Worm (Caenorhabditis elegans): ENCODE measurements around the gene C25B8.8.

The C25B8.8 gene

DNA sequence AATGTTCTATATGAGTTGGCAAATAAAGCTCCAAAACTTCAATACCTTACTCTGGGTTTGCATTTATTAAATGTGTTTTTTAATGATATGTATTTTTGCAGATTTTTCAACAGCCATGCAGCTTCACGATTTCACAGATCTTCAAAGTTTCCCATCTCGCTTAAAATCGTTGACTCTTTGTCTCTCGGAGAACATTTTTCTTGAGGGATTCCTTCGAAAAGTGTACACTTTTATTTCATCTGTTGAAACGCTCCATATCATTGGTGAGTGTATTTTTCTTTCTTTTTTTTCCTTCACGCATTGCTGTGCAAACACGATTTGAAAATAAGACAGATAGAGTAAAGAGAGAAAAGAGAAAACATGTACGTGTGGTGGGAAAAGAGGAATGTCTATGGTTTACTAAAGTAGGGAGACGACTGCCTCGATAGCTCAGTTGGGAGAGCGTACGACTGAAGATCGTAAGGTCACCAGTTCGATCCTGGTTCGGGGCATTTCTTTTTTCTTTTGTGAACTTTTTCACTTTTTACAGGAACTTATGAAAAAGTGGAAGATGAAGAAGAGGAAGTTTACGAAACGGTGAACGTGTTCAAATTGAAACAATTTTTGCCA lies 16.5 kb upstream of the C25B8.8 start:
- TF ChIP-seq ztf-29 (GFP tag; IDR thresholded peaks at IDR 0.05) (peak; percentile 93), tab-1 (GFP tag; IDR thresholded peaks at IDR 0.05) (peak; percentile 96), med-1 (GFP tag; optimal IDR thresholded peaks at IDR 0.05; ENCODE audit: insufficient read depth) (peak; percentile 85), flt-1 (GFP tag; IDR thresholded peaks at IDR 0.05) (peak; percentile 97), ref-1 (GFP tag; conservative IDR thresholded peaks at IDR 0.05) (peak; percentile 88), ztf-23 (GFP tag; IDR thresholded peaks at IDR 0.05) (peak; percentile 96), klf-2 (GFP tag; conservative IDR thresholded peaks at IDR 0.05) (peak; percentile 94), cog-1 (tag; optimal IDR thresholded peaks at IDR 0.05) (peak; percentile 65), T22C8.4 (GFP tag; IDR thresholded peaks at IDR 0.05) (peak; percentile 93)

DNA sequence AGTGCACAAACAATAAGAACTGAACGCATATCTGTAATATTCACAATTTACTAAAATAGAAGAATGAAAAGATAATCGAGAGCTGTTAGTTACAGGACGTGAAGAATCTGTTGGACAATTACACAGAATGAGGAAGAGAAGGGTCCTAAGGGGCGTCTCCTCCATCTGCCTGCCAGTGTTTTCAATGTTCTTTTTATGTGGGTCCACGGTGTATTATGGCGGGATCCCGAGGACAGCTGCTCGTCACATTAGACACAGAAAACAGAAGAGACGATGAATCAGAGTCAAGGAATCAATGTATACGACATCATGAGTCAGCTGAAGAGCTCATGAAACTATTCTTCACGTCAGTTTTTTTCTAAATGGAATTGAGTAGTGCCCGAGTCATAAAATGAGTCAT lies 12.7 kb upstream of the C25B8.8 start, which contains the start of gene ttr-6:
TSS of gene ttr-6 (minus strand) at position 33 of the 400 bp plus-strand sequence.
- TF ChIP-seq med-1 (GFP tag; optimal IDR thresholded peaks at IDR 0.05; ENCODE audit: insufficient read depth) (no peak), flt-1 (GFP tag; IDR thresholded peaks at IDR 0.05) (no peak), T22C8.4 (GFP tag; IDR thresholded peaks at IDR 0.05) (no peak), ref-1 (GFP tag; conservative IDR thresholded peaks at IDR 0.05) (no peak), tab-1 (GFP tag; IDR thresholded peaks at IDR 0.05) (no peak), ztf-23 (GFP tag; IDR thresholded peaks at IDR 0.05) (no peak), cog-1 (tag; optimal IDR thresholded peaks at IDR 0.05) (no peak), ztf-29 (GFP tag; IDR thresholded peaks at IDR 0.05) (no peak), klf-2 (GFP tag; conservative IDR thresholded peaks at IDR 0.05) (no peak)

DNA sequence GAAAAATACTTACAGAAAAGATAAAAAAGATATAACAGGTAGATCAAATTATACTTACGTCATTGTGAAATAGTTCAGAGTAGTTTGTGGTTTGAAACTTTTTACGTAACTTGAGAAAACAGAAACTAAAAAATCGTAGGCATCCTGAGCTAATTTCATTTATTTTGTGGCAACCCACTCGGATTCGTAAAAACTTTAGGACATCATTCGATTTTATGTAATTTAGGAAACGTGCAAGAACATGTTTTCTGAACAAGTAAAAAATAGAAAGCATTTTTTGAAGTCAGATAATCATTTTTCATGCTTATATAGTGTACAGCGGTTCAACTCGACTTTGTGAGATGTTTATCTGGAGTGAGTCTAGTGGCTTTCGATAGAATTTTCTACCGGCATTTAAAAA lies 11.1 kb upstream of the C25B8.8 start, which contains the start of gene hic-1:
TSS of gene hic-1 (minus strand) at position 101 of the 400 bp plus-strand sequence.
- TF ChIP-seq ref-1 (GFP tag; conservative IDR thresholded peaks at IDR 0.05) (no peak), tab-1 (GFP tag; IDR thresholded peaks at IDR 0.05) (no peak), flt-1 (GFP tag; IDR thresholded peaks at IDR 0.05) (no peak), cog-1 (tag; optimal IDR thresholded peaks at IDR 0.05) (no peak), klf-2 (GFP tag; conservative IDR thresholded peaks at IDR 0.05) (no peak), ztf-23 (GFP tag; IDR thresholded peaks at IDR 0.05) (no peak), T22C8.4 (GFP tag; IDR thresholded peaks at IDR 0.05) (no peak), ztf-29 (GFP tag; IDR thresholded peaks at IDR 0.05) (no peak), med-1 (GFP tag; optimal IDR thresholded peaks at IDR 0.05; ENCODE audit: insufficient read depth) (no peak)

DNA sequence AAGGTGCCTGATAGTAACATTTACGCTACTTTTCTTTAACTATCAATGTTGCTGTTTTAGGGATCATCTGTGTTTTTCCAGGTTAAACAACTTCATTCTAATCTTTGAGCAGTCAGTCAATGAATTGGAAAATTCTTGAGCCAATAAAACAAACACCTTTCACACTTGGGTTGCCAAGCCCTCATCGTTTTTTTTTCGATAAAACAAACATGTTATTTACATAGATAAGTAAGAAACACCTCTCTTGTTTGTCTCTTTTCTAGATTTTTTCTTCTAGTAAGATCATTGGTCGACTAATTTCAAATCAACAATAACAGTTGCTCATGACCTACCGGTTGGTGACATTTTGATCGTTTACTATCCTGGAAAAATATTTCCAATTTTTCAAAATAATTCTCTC lies 7.8 kb upstream of the C25B8.8 start:
- TF ChIP-seq cog-1 (tag; optimal IDR thresholded peaks at IDR 0.05) (no peak), flt-1 (GFP tag; IDR thresholded peaks at IDR 0.05) (no peak), ztf-29 (GFP tag; IDR thresholded peaks at IDR 0.05) (no peak), T22C8.4 (GFP tag; IDR thresholded peaks at IDR 0.05) (no peak), ztf-23 (GFP tag; IDR thresholded peaks at IDR 0.05) (no peak), klf-2 (GFP tag; conservative IDR thresholded peaks at IDR 0.05) (no peak), ref-1 (GFP tag; conservative IDR thresholded peaks at IDR 0.05) (no peak)

DNA sequence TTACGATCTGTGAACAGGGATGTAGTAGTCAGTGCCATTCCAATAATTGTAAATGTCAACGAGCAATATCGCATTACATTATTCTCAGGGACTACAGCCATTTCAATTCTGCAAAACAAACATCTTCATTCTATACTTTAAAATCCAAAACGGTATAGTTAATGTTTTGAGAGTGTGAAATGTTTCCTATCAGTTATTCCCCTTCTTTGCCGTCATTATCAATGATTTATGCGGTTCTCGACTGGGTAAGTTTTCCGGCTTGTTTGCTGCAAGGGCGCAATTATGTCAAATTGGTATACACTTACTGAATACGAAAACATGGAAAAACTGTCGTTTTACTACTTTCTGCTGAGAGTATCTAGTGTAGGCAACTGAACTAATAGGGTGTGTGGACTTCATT lies 6.7 kb upstream of the C25B8.8 start, which contains the start of gene F23G4.1:
TSS of gene F23G4.1 (minus strand) at position 101 of the 400 bp plus-strand sequence.
- TF ChIP-seq klf-2 (GFP tag; conservative IDR thresholded peaks at IDR 0.05) (no peak), cog-1 (tag; optimal IDR thresholded peaks at IDR 0.05) (no peak), ztf-23 (GFP tag; IDR thresholded peaks at IDR 0.05) (no peak), flt-1 (GFP tag; IDR thresholded peaks at IDR 0.05) (no peak), ref-1 (GFP tag; conservative IDR thresholded peaks at IDR 0.05) (no peak), med-1 (GFP tag; optimal IDR thresholded peaks at IDR 0.05; ENCODE audit: insufficient read depth) (no peak)

DNA sequence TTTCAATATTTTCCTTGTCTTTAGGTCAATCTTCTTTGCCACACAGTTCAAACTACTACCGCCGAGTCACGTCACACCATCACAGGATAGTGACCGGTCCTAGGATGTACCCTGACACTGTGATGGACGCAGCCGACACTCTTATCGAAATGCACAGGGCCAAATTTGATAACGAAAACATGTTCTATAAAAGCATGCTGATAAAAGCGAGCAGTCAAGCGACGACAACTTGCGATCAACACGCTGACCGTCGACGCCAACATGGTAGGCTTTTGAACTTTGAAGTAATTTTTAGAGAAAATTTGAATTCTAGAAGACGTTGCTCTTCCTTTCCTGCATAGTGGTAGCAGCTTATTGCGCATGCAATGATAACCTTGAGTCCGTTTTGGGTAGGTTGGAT lies 2.8 kb upstream of the C25B8.8 start, which contains the start of gene cpr-6:
TSS of gene cpr-6 (plus strand) at position 217 of the 400 bp plus-strand sequence.
- no peak for TF ChIP-seq ref-1 (GFP tag; conservative IDR thresholded peaks at IDR 0.05)
- no peak for TF ChIP-seq tab-1 (GFP tag; IDR thresholded peaks at IDR 0.05)
- no peak for TF ChIP-seq flt-1 (GFP tag; IDR thresholded peaks at IDR 0.05)
- no peak for TF ChIP-seq med-1 (GFP tag; optimal IDR thresholded peaks at IDR 0.05; ENCODE audit: insufficient read depth)
- no peak for TF ChIP-seq ztf-23 (GFP tag; IDR thresholded peaks at IDR 0.05)
- TF ChIP-seq klf-2 (GFP tag; conservative IDR thresholded peaks at IDR 0.05): no peak
- TF ChIP-seq cog-1 (tag; optimal IDR thresholded peaks at IDR 0.05): no peak
- TF ChIP-seq T22C8.4 (GFP tag; IDR thresholded peaks at IDR 0.05): no peak
- no peak for TF ChIP-seq ztf-29 (GFP tag; IDR thresholded peaks at IDR 0.05)

DNA sequence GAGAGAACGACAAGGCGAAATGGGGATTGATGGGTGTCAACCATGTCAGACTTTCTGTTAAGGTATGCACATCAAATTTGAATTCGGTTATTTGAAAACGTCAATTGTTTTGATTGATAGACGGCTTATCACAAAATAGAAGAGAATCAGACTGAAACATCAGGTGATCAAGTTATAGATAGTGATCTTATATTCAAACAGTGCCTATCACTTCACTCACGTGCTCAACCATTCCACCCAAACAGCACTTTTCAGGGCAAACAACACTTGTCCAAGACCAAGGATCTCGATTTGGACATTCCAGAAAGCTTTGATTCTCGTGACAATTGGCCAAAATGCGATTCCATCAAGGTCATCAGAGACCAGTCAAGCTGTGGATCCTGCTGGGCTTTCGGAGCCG lies 2.2 kb upstream of the C25B8.8 start:
- TF ChIP-seq T22C8.4 (GFP tag; IDR thresholded peaks at IDR 0.05): no peak
- no peak for TF ChIP-seq klf-2 (GFP tag; conservative IDR thresholded peaks at IDR 0.05)
- TF ChIP-seq ztf-23 (GFP tag; IDR thresholded peaks at IDR 0.05): no peak
- TF ChIP-seq ref-1 (GFP tag; conservative IDR thresholded peaks at IDR 0.05): no peak
- no peak for TF ChIP-seq cog-1 (tag; optimal IDR thresholded peaks at IDR 0.05)
- TF ChIP-seq flt-1 (GFP tag; IDR thresholded peaks at IDR 0.05): no peak
- TF ChIP-seq ztf-29 (GFP tag; IDR thresholded peaks at IDR 0.05): no peak
- TF ChIP-seq tab-1 (GFP tag; IDR thresholded peaks at IDR 0.05): no peak
- TF ChIP-seq med-1 (GFP tag; optimal IDR thresholded peaks at IDR 0.05; ENCODE audit: insufficient read depth): no peak

DNA sequence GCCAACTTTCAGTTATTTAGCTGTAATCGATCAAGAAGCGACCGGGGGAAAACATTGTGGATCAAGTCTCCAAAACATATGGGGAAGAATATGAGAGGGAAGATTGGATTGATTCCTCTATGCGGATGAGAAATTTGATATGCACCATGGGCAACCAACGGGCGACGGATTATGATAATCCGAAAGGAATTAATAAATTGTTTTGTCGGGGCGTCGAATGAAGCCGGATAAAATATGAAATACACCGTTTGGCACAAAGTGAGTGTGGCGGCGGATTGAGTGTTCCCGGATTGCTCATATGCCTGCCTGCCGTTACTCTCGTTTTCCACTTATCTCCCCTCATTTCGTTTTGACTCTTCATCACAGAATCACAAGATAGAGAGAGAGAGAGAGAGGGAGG lies 566 bp upstream of the C25B8.8 start:
- TF ChIP-seq tab-1 (GFP tag; IDR thresholded peaks at IDR 0.05) (no peak), ztf-29 (GFP tag; IDR thresholded peaks at IDR 0.05) (no peak), cog-1 (tag; optimal IDR thresholded peaks at IDR 0.05) (no peak), ztf-23 (GFP tag; IDR thresholded peaks at IDR 0.05) (no peak)

DNA sequence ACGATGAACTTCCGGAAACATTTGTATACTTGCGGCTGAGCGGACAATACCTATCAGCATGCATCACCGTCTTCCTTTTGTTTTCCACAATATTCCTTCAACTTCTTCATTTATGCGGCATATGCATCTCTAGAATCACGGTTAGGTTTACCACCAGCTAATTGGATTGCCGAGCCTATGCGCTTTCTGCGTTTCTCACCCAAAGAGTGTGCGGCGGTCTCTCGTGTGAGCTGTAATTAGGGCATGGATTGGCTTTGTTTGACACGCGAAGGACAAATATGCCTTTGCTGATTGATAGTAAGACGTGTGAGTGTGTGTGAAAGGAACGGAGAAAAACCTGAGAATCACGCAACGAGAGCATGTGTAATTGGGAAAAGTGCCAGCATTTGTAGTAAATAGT lies 3.7 kb downstream of the C25B8.8 start:
- TF ChIP-seq med-1 (GFP tag; optimal IDR thresholded peaks at IDR 0.05; ENCODE audit: insufficient read depth) (no peak), flt-1 (GFP tag; IDR thresholded peaks at IDR 0.05) (no peak), ref-1 (GFP tag; conservative IDR thresholded peaks at IDR 0.05) (no peak), ztf-23 (GFP tag; IDR thresholded peaks at IDR 0.05) (no peak), cog-1 (tag; optimal IDR thresholded peaks at IDR 0.05) (no peak), klf-2 (GFP tag; conservative IDR thresholded peaks at IDR 0.05) (no peak), tab-1 (GFP tag; IDR thresholded peaks at IDR 0.05) (no peak), T22C8.4 (GFP tag; IDR thresholded peaks at IDR 0.05) (no peak), ztf-29 (GFP tag; IDR thresholded peaks at IDR 0.05) (no peak)

DNA sequence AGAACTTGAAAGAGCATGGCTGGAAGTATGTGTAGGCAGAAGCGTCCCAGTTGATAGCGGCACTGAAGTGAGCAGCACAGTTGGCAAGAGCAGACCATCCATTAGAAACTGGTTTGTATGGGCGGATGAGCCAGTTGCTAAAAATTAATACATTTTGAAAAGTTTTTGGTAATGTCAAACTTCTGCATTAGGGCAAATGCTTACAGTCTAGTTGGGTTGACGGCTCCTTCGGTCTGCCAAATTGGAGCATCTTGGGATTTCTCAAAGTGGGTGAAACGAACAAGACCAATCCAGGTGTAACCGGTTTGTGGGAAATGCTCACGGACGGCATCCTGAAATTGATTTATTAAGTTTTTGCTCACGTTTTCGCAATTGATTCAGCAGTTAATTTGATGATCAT lies 7.8 kb downstream of the C25B8.8 start:
- no peak for TF ChIP-seq flt-1 (GFP tag; IDR thresholded peaks at IDR 0.05)
- TF ChIP-seq med-1 (GFP tag; optimal IDR thresholded peaks at IDR 0.05; ENCODE audit: insufficient read depth): no peak
- no peak for TF ChIP-seq tab-1 (GFP tag; IDR thresholded peaks at IDR 0.05)
- TF ChIP-seq ztf-29 (GFP tag; IDR thresholded peaks at IDR 0.05): no peak
- no peak for TF ChIP-seq T22C8.4 (GFP tag; IDR thresholded peaks at IDR 0.05)
- TF ChIP-seq klf-2 (GFP tag; conservative IDR thresholded peaks at IDR 0.05): no peak
- no peak for TF ChIP-seq ztf-23 (GFP tag; IDR thresholded peaks at IDR 0.05)
- TF ChIP-seq cog-1 (tag; optimal IDR thresholded peaks at IDR 0.05): no peak
- no peak for TF ChIP-seq ref-1 (GFP tag; conservative IDR thresholded peaks at IDR 0.05)
